Fruit fly (Drosophila melanogaster): ENCODE measurements around the gene eRF1.

DNA sequence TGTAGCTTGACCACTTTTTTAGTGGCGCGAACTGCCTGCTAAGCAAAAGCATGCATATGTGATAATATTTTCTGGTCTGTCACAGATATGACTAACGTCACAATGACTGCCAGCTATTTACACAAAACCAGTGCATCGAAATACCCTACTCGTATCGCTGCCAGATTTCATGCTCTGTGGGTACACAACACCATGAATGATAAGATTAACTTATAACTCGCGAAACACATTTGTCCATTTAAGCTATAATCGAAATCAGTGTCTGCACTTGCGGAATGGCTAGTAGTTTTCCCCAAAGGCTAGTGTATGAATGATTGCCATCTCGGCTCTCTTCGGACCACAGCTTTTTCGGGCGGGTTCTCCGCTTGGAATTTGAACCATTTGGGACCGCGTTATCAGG lies 37.3 kb downstream of the eRF1 start:
- TF ChIP-seq psq (optimal IDR thresholded peaks at IDR 0.05) (no peak), pan (optimal IDR thresholded peaks at IDR 0.05) (no peak), CG8478 (optimal IDR thresholded peaks at IDR 0.05) (no peak), EcR (GFP tag; optimal IDR thresholded peaks at IDR 0.05) (no peak), usp (GFP tag; optimal IDR thresholded peaks at IDR 0.05) (no peak), Dll (optimal IDR thresholded peaks at IDR 0.05) (no peak)

Measured in whole organism.